Worm (Caenorhabditis elegans): ENCODE data around the gene blos-4.
A peak's percentile ranks its signal among the peaks of the same experiment; 100 is the strongest.

The blos-4 gene

DNA sequence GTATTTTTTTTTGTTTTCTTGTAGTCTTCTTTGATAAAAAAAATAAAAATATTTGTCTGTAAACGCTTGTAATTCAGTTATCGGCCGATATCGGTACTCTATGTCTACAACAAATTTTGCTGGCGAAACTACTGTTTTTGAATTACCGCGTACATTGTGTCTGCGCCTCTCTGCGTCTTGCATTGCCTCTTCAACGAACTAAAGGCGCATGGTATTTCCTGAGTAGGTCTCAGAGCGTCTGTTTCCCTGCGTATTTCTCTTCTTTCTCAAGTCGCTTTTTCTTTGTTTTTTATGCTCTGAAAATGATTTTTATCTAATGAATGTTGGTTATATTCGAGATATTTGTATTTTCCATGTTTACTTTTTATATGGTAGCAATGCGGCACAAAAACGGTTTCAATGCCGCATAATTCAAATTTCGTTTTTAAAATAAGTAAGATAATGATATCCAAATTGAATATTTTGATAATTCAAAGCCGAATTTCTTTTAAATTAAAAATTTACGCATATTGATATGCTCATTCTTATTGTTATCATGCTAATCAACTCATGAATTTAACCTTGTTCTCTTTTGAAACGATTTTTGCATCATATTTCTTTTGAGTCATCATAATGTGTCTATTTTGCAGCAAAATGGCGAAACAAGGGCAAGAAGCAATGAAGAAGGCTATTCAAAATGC lies 5.9 kb downstream of the blos-4 start, which contains the start of gene phb-2:
phb-2 (plus strand) TSS at position 630 of the 680 bp plus-strand sequence.
- TF ChIP-seq unc-130 (GFP tag; optimal IDR thresholded peaks at IDR 0.05) (no peak), ceh-100 (GFP tag; IDR thresholded peaks at IDR 0.05) (peak; percentile 41; the same call in 1 of the 2 replicates), hlh-12 (tag; optimal IDR thresholded peaks at IDR 0.05) (no peak), ztf-22 (GFP tag; optimal IDR thresholded peaks at IDR 0.05) (no peak), ceh-79 (tag; optimal IDR thresholded peaks at IDR 0.05) (no peak), B0336.3 (GFP tag; IDR thresholded peaks at IDR 0.05) (no peak), Y56A3A.18 (GFP tag; IDR thresholded peaks at IDR 0.05) (no peak), somi-1 (GFP tag; optimal IDR thresholded peaks at IDR 0.05) (no peak), T07F8.4 (tag; optimal IDR thresholded peaks at IDR 0.05) (no peak), nhr-80 (tag; optimal IDR thresholded peaks at IDR 0.05) (peak; percentile 13), nhr-90 (tag; optimal IDR thresholded peaks at IDR 0.05) (no peak), lsy-27 (tag; optimal IDR thresholded peaks at IDR 0.05; ENCODE audit: borderline replicate concordance, insufficient read depth) (no peak), ztf-6 (GFP tag; IDR thresholded peaks at IDR 0.05) (no peak), egrh-3 (GFP tag; IDR thresholded peaks at IDR 0.05) (no peak), ets-4 (GFP tag; optimal IDR thresholded peaks at IDR 0.05) (no peak), ztf-25 (GFP tag; IDR thresholded peaks at IDR 0.05) (no peak), mes-4 (tag; optimal IDR thresholded peaks at IDR 0.05) (no peak), tbp1 (GFP tag; optimal IDR thresholded peaks at IDR 0.05) (peak; percentile 49), mxl-1 (tag; optimal IDR thresholded peaks at IDR 0.05) (no peak), let-607 (tag; optimal IDR thresholded peaks at IDR 0.05) (no peak), pha-4 (tag; optimal IDR thresholded peaks at IDR 0.05) (peak; percentile 51), gei-17 (GFP tag; optimal IDR thresholded peaks at IDR 0.05) (no peak), hsf-1 (GFP tag; IDR thresholded peaks at IDR 0.05) (no peak), madf-6 (GFP tag; IDR thresholded peaks at IDR 0.05) (peak; percentile 55), attf-3 (GFP tag; conservative IDR thresholded peaks at IDR 0.05) (no peak), F57A8.1 (GFP tag; optimal IDR thresholded peaks at IDR 0.05) (no peak), hmg-20 (GFP tag; IDR thresholded peaks at IDR 0.05) (no peak), F23B12.7 (tag; optimal IDR thresholded peaks at IDR 0.05; ENCODE audit: insufficient read depth) (peak; percentile 95), Y53G8AR.9 (GFP tag; conservative IDR thresholded peaks at IDR 0.05) (0 out of 2 replicates have a peak, but pooled peaks have one; percentile 29), F57C9.4 (tag; optimal IDR thresholded peaks at IDR 0.05) (no peak), atf-7 (tag; optimal IDR thresholded peaks at IDR 0.05) (no peak), snpc-1.3 (tag; optimal IDR thresholded peaks at IDR 0.05; ENCODE audit: insufficient read depth) (peak; percentile 64), nhr-120 (GFP tag; IDR thresholded peaks at IDR 0.05) (no peak), ceh-27 (GFP tag; optimal IDR thresholded peaks at IDR 0.05) (peak; percentile 68), madf-10 (tag; optimal IDR thresholded peaks at IDR 0.05) (no peak), nhr-179 (tag; optimal IDR thresholded peaks at IDR 0.05) (no peak), nfyb-1 (GFP tag; IDR thresholded peaks at IDR 0.05) (peak; percentile 58; the same call in 1 of the 2 replicates), cebp-2 (GFP tag; IDR thresholded peaks at IDR 0.05) (no peak), mcd-1 (GFP tag; IDR thresholded peaks at IDR 0.05) (peak; percentile 75), rec-8 (tag; optimal IDR thresholded peaks at IDR 0.05) (no peak), let-526 (GFP tag; IDR thresholded peaks at IDR 0.05) (0 out of 2 replicates have a peak, but pooled peaks have one; percentile 7), ekl-4 (GFP tag; IDR thresholded peaks at IDR 0.05) (peak; percentile 59), F49E8.2 (tag; optimal IDR thresholded peaks at IDR 0.05; ENCODE audit: insufficient read depth) (peak; percentile 17), rpc-1 (optimal IDR thresholded peaks at IDR 0.05) (no peak), rpc-1 (tag; optimal IDR thresholded peaks at IDR 0.05) (no peak), die-1 (tag; optimal IDR thresholded peaks at IDR 0.05) (peak; percentile 0), sptf-2 (GFP tag; optimal IDR thresholded peaks at IDR 0.05) (no peak), chd-7 (tag; optimal IDR thresholded peaks at IDR 0.05) (no peak)

Data from whole organism, young adult.